Fruit fly (Drosophila melanogaster): ENCODE results near the gene QIL1.
A peak's percentile ranks its signal among the peaks of the same experiment; 100 is the strongest.

Gene QIL1

dm6 chr3L:17428779-17429178 is 37.0 kb upstream of the QIL1 start, which contains the start of gene Gorab (continued):
- TF ChIP-seq CG11902 (GFP tag; optimal IDR thresholded peaks at IDR 0.05), result peak; percentile 92
- peak in 1 of 2 experiments; percentile 41 for TF ChIP-seq ss (GFP tag; optimal IDR thresholded peaks at IDR 0.05)
- TF ChIP-seq CG10669 (GFP tag; optimal IDR thresholded peaks at IDR 0.05), result peak; percentile 82
- TF ChIP-seq Smox (GFP tag; optimal IDR thresholded peaks at IDR 0.05), result peak; percentile 85
- peak; percentile 92 for TF ChIP-seq Sox15 (GFP tag; optimal IDR thresholded peaks at IDR 0.05)
- peak; percentile 64 for TF ChIP-seq CG6792 (GFP tag; optimal IDR thresholded peaks at IDR 0.05)
- TF ChIP-seq CG4318 (GFP tag; optimal IDR thresholded peaks at IDR 0.05), result peak; percentile 81
- peak; percentile 77 for TF ChIP-seq Ets21C (GFP tag; optimal IDR thresholded peaks at IDR 0.05)
- TF ChIP-seq svp (GFP tag), result peak; percentile 95
- TF ChIP-seq Eip93F (GFP tag; optimal IDR thresholded peaks at IDR 0.05), result peak; percentile 84
- peak; percentile 86 for TF ChIP-seq CG15336 (GFP tag; IDR thresholded peaks at IDR 0.05)
- peak; percentile 94 for TF ChIP-seq Gug (GFP tag; IDR thresholded peaks at IDR 0.05)
- TF ChIP-seq fd85E (GFP tag; optimal IDR thresholded peaks at IDR 0.05), result peak; percentile 18
- TF ChIP-seq CG16779 (tag; optimal IDR thresholded peaks at IDR 0.05), result no peak
- TF ChIP-seq CG8632 (GFP tag; optimal IDR thresholded peaks at IDR 0.05), result peak; percentile 79
- TF ChIP-seq OdsH (GFP tag; optimal IDR thresholded peaks at IDR 0.05), result peak; percentile 91
- TF ChIP-seq Eip78C (GFP tag), result peak; percentile 90
- peak; percentile 83 for TF ChIP-seq esn (GFP tag; optimal IDR thresholded peaks at IDR 0.05)
- peak; percentile 52 for TF ChIP-seq spab (GFP tag; optimal IDR thresholded peaks at IDR 0.05)
- TF ChIP-seq Sox102F (GFP tag; optimal IDR thresholded peaks at IDR 0.05), result peak; percentile 76
- peak; percentile 82 for TF ChIP-seq lz (GFP tag; optimal IDR thresholded peaks at IDR 0.05)
- peak; percentile 91 for TF ChIP-seq Sox14 (GFP tag; optimal IDR thresholded peaks at IDR 0.05)
- TF ChIP-seq CG32006 (GFP tag; optimal IDR thresholded peaks at IDR 0.05), result peak; percentile 87
- TF ChIP-seq CG11294 (GFP tag; IDR thresholded peaks at IDR 0.05), result peak; percentile 90
- peak; percentile 84 for TF ChIP-seq CG8119 (GFP tag; IDR thresholded peaks at IDR 0.05)
- no peak for TF ChIP-seq CG6854 (GFP tag; optimal IDR thresholded peaks at IDR 0.05)
- peak; percentile 39 for TF ChIP-seq fd59A (GFP tag; optimal IDR thresholded peaks at IDR 0.05)
- TF ChIP-seq CG9139 (GFP tag; optimal IDR thresholded peaks at IDR 0.05), result no peak
- TF ChIP-seq CG34406 (GFP tag; optimal IDR thresholded peaks at IDR 0.05), result peak; percentile 81
- peak; percentile 79 for TF ChIP-seq CG10631 (GFP tag; optimal IDR thresholded peaks at IDR 0.05)
- TF ChIP-seq CG3919 (GFP tag; optimal IDR thresholded peaks at IDR 0.05), result peak; percentile 87
- TF ChIP-seq CG6276 (GFP tag; optimal IDR thresholded peaks at IDR 0.05), result peak; percentile 49
- TF ChIP-seq topi (GFP tag; optimal IDR thresholded peaks at IDR 0.05), result peak; percentile 90
- TF ChIP-seq cyc (GFP tag; optimal IDR thresholded peaks at IDR 0.05), result peak; percentile 90
- peak; percentile 7 for TF ChIP-seq Hr38 (GFP tag; optimal IDR thresholded peaks at IDR 0.05)
- peak; percentile 70 for TF ChIP-seq Eip75B (GFP tag; optimal IDR thresholded peaks at IDR 0.05)

DNA sequence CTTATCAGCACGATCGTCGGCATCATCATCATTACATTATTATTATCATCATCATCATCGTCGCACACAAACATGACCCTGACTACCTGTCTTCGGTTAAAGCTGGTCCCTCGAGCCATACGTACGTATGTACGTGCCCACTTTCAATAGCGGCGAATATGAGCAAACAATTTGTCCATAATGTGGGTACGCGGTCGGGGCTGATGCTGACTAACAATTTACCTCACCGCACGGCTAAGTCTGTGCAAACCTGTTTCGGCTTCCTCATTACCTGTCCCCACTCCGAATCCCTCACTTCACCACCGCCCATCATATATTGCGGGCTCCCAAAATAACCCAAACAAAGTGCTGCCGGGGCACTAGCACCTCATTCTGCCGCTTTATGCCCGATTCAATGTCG is 35.4 kb upstream of the QIL1 start:
- TF ChIP-seq ss (GFP tag; optimal IDR thresholded peaks at IDR 0.05) (no peak), topi (GFP tag; optimal IDR thresholded peaks at IDR 0.05) (no peak), fkh (GFP tag; optimal IDR thresholded peaks at IDR 0.05) (peak; percentile 68), Eip75B (GFP tag; optimal IDR thresholded peaks at IDR 0.05) (no peak), CG16779 (tag; optimal IDR thresholded peaks at IDR 0.05) (no peak), CG3032 (tag; optimal IDR thresholded peaks at IDR 0.05) (no peak), CG32006 (GFP tag; optimal IDR thresholded peaks at IDR 0.05) (no peak), CG7368 (GFP tag; optimal IDR thresholded peaks at IDR 0.05) (no peak), CG9139 (GFP tag; optimal IDR thresholded peaks at IDR 0.05) (no peak), fd59A (GFP tag; optimal IDR thresholded peaks at IDR 0.05) (no peak), CG10669 (GFP tag; optimal IDR thresholded peaks at IDR 0.05) (no peak), dsx (GFP tag; optimal IDR thresholded peaks at IDR 0.05; ENCODE audit: poor library complexity, severe bottlenecking) (peak; percentile 32), Ets21C (GFP tag; optimal IDR thresholded peaks at IDR 0.05) (no peak), fd85E (GFP tag; optimal IDR thresholded peaks at IDR 0.05) (no peak), Met (GFP tag; optimal IDR thresholded peaks at IDR 0.05) (no peak), CG11294 (GFP tag; IDR thresholded peaks at IDR 0.05) (no peak), lz (GFP tag; optimal IDR thresholded peaks at IDR 0.05) (no peak), salr (GFP tag; optimal IDR thresholded peaks at IDR 0.05) (no peak), CG6276 (GFP tag; optimal IDR thresholded peaks at IDR 0.05) (no peak), Sox14 (GFP tag; optimal IDR thresholded peaks at IDR 0.05) (no peak), Hr39 (GFP tag; optimal IDR thresholded peaks at IDR 0.05) (no peak), vri (GFP tag; optimal IDR thresholded peaks at IDR 0.05) (peak; percentile 26), pdm3 (GFP tag; optimal IDR thresholded peaks at IDR 0.05) (no peak), achi (GFP tag; optimal IDR thresholded peaks at IDR 0.05) (no peak), svp (GFP tag) (peak; percentile 18), CG6808 (GFP tag; optimal IDR thresholded peaks at IDR 0.05) (no peak), CG6792 (GFP tag; optimal IDR thresholded peaks at IDR 0.05) (no peak), Sox102F (GFP tag; optimal IDR thresholded peaks at IDR 0.05) (no peak), Sox15 (GFP tag; optimal IDR thresholded peaks at IDR 0.05) (no peak), CG8119 (GFP tag; IDR thresholded peaks at IDR 0.05) (no peak), CG6854 (GFP tag; optimal IDR thresholded peaks at IDR 0.05) (no peak), CG8632 (GFP tag; optimal IDR thresholded peaks at IDR 0.05) (no peak), CG31627 (GFP tag; optimal IDR thresholded peaks at IDR 0.05) (no peak)

Measured in whole organism, prepupa.